Worm (Caenorhabditis elegans) whole organism, L1 larva: ENCODE measurements around the gene oac-4.

Source experiments
- Y116A8C.19 ChIP-seq: sonication (generic microtip); optimal IDR thresholded peaks from 2 replicates; lab custom pipeline; 2016; ENCODE audit warnings: missing compliant biosample characterization, missing genetic modification characterization, borderline replicate concordance
- aha-1 ChIP-seq: fragments of 150-350 bp; optimal IDR thresholded peaks from 2 replicates; lab custom pipeline; 2014; ENCODE audit warnings: missing biosample characterization, missing genetic modification characterization
- blmp-1 ChIP-seq: fragments of 150-350 bp; optimal IDR thresholded peaks from 2 replicates; lab custom pipeline; 2014; ENCODE audit warnings: missing biosample characterization, missing genetic modification characterization
- elt-3 ChIP-seq, 6 experiments: fragments of 150-350 bp in 1 of 6; sonication (generic microtip); optimal IDR thresholded peaks; 2 replicates each; lab custom pipeline; 2017 to 2018; ENCODE audit warnings: missing biosample characterization in 6 of 6, missing genetic modification characterization in 6 of 6, inconsistent platforms in 1 of 6
- ets-5 ChIP-seq: fragments of 200-800 bp; sonication (Bioruptor generic); IDR thresholded peaks from 2 replicates; pipeline ENCODE4 v1.3.6; 2022; ENCODE audit warnings: missing genetic modification characterization, missing compliant biosample characterization
- fkh-4 ChIP-seq: sonication (generic microtip); optimal IDR thresholded peaks from 2 replicates; lab custom pipeline; 2016; ENCODE audit warnings: missing compliant biosample characterization, missing genetic modification characterization, borderline replicate concordance
- hpl-2 ChIP-seq: fragments of 150-350 bp; optimal IDR thresholded peaks from 2 replicates; lab custom pipeline; 2014; ENCODE audit warnings: missing biosample characterization, missing genetic modification reagents, missing genetic modification characterization
- isw-1 ChIP-seq: fragments of 200-800 bp; sonication (Bioruptor generic); IDR thresholded peaks from 2 replicates; pipeline ENCODE4 v1.3.6; 2022; ENCODE audit warnings: missing genetic modification characterization, missing compliant biosample characterization
- lin-14 ChIP-seq: fragments of 200-800 bp; sonication (Bioruptor generic); optimal IDR thresholded peaks from 2 replicates; lab custom pipeline; 2018; ENCODE audit warnings: mild to moderate bottlenecking, missing genetic modification characterization, moderate library complexity, missing compliant biosample characterization
- lin-35 ChIP-seq, 2 experiments: fragments of 150-350 bp; optimal IDR thresholded peaks; 2 replicates each; lab custom pipeline; 2014; ENCODE audit warnings: missing biosample characterization in 2 of 2, missing genetic modification characterization in 2 of 2, missing genetic modification reagents in 2 of 2
- lsy-2 ChIP-seq, 2 experiments: fragments of 150-350 bp; optimal IDR thresholded peaks; 2 replicates each; lab custom pipeline; 2014; ENCODE audit warnings: missing biosample characterization in 2 of 2, missing genetic modification characterization in 2 of 2
- mdl-1 ChIP-seq, 2 experiments: fragments of 150-350 bp; optimal IDR thresholded peaks; 2 replicates each; lab custom pipeline; 2014 to 2017; ENCODE audit warnings: missing biosample characterization in 2 of 2, missing genetic modification characterization in 2 of 2, inconsistent platforms in 1 of 2
- nhr-19 ChIP-seq: fragments of 200-800 bp; sonication (Bioruptor generic); conservative IDR thresholded peaks from 2 replicates; pipeline ENCODE4 v1.3.6; 2022; ENCODE audit warnings: missing genetic modification characterization, missing compliant biosample characterization
- nhr-76 ChIP-seq: sonication (generic microtip); optimal IDR thresholded peaks from 2 replicates; lab custom pipeline; 2017; ENCODE audit warnings: missing biosample characterization, missing genetic modification characterization
- nhr-77 ChIP-seq: fragments of 150-350 bp; optimal IDR thresholded peaks from 2 replicates; lab custom pipeline; 2014; ENCODE audit warnings: missing biosample characterization, missing genetic modification characterization
- pax-3 ChIP-seq: fragments of 200-800 bp; sonication (Bioruptor generic); optimal IDR thresholded peaks from 2 replicates; lab custom pipeline; 2018; ENCODE audit warnings: mild to moderate bottlenecking, missing genetic modification characterization, moderate library complexity, missing compliant biosample characterization
- snu-23 ChIP-seq: sonication (generic microtip); optimal IDR thresholded peaks from 2 replicates; lab custom pipeline; 2016; ENCODE audit warnings: missing genetic modification characterization, missing compliant biosample characterization
- unc-130 ChIP-seq: fragments of 150-350 bp; optimal IDR thresholded peaks from 2 replicates; lab custom pipeline; 2017; ENCODE audit warnings: missing biosample characterization, missing genetic modification characterization, inconsistent platforms
- unc-30 ChIP-seq: sonication (generic microtip); optimal IDR thresholded peaks from 2 replicates; lab custom pipeline; 2017; ENCODE audit warnings: missing biosample characterization, missing genetic modification characterization
- zag-1 ChIP-seq: fragments of 150-350 bp; optimal IDR thresholded peaks from 2 replicates; lab custom pipeline; 2014; ENCODE audit warnings: missing biosample characterization, missing genetic modification characterization

Gene oac-4

DNA sequence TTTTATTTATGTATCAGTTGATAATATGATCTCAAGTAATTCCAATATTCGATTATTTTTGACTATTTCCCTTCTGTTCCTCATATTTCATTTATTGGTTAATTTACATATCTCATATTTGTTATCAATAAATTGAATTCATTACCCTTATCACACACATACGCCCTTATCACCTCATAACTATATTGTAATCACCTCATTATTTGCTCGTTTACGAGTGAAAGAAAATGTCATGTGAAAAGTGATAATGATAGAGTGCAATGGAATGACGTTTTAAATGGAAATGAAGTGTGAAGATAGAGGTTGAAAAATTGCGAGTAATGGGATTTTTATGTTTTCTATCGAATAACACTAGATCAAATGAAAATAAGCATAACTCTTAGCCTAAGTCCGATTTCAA lies 49.3 kb downstream of the oac-4 start (continued):
- peak in 1 of 2 experiments; percentile 70 for TF ChIP-seq lin-35 (GFP tag; optimal IDR thresholded peaks at IDR 0.05; lab: Kevin White, UChicago)

DNA sequence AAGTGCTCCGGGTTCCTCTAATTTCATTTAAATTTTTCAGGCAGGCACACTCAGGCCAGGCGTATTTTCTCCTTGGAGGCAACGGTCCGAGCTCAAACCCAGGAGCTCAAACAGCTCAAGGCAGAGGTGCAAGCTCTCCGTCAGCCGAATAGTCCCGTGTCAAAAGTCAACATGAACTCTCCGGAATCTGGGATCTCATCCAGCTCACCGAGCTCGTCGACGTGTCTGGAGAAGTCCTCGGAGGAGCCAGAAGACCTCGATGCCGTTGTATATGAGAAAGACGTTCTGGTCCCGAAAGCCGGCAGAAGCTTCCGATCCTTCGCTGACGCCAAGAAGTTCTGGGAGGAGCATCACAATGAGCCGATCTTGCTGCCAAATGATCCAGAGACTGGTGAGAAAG lies 50.1 kb downstream of the oac-4 start:
- no peak for TF ChIP-seq unc-30 (tag; lab: Kevin White, UChicago)
- TF ChIP-seq zag-1: no peak
- no peak for TF ChIP-seq pax-3 (tag; lab: Kevin White, UChicago)
- no peak for TF ChIP-seq ets-5 (GFP tag; lab: Robert Waterston, UW)
- no peak for TF ChIP-seq nhr-76
- no peak for TF ChIP-seq lsy-2 (tag; optimal IDR thresholded peaks at IDR 0.05; lab: Kevin White, UChicago)
- TF ChIP-seq hpl-2 (GFP tag; lab: Kevin White, UChicago): no peak
- no peak for TF ChIP-seq nhr-77 (tag; lab: Kevin White, UChicago)

ce11 chrII:3785257-3785656 lies 50.6 kb downstream of the oac-4 start, which contains the start of gene T24E12.1:
T24E12.1 (plus strand) TSS chrII:3785557.
- TF ChIP-seq aha-1 (tag; lab: Kevin White, UChicago) (no peak), fkh-4 (no peak), blmp-1 (tag; lab: Kevin White, UChicago) (no peak), Y116A8C.19 (tag; lab: Kevin White, UChicago) (no peak), lsy-2 (tag; optimal IDR thresholded peaks at IDR 0.05; lab: Kevin White, UChicago) (no peak), nhr-19 (GFP tag; lab: Robert Waterston, UW) (no peak), unc-130 (tag; lab: Kevin White, UChicago) (no peak), isw-1 (no peak), lin-14 (GFP tag; lab: Kevin White, UChicago) (no peak), zag-1 (no peak), elt-3 (tag; optimal IDR thresholded peaks at IDR 0.05; lab: Kevin White, UChicago) (no peak), mdl-1 (tag; optimal IDR thresholded peaks at IDR 0.05; lab: Kevin White, UChicago) (no peak), snu-23 (no peak)
